Fruit fly (Drosophila melanogaster) whole organism, embryonic: ENCODE results near the gene CG5070.

Source experiments
- Aef1 ChIP-seq: fragments of 200-800 bp; sonication (Bioruptor generic); IDR thresholded peaks from 3 replicates; pipeline ENCODE4 v1.3.6; 2022; ENCODE audit warnings: missing biosample characterization, missing genetic modification characterization
- Antp ChIP-seq: fragments of 200-800 bp; sonication (Bioruptor generic); optimal IDR thresholded peaks from 3 replicates; lab custom pipeline; 2016; ENCODE audit warnings: missing biosample characterization, missing genetic modification characterization
- BEAF-32 ChIP-seq: fragments of 200-800 bp; sonication (Bioruptor generic); optimal IDR thresholded peaks from 3 replicates; lab custom pipeline; 2017; ENCODE audit warnings: missing biosample characterization, missing genetic modification characterization, mild to moderate bottlenecking, moderate library complexity, missing genetic modification reagents
- CG10366 ChIP-seq: fragments of 200-800 bp; sonication (Bioruptor generic); IDR thresholded peaks from 2 replicates; pipeline ENCODE4 v1.3.6; 2022; ENCODE audit warnings: missing biosample characterization, missing genetic modification characterization
- CG12659 ChIP-seq: fragments of 200-800 bp; sonication (Bioruptor generic); optimal IDR thresholded peaks from 3 replicates; lab custom pipeline; 2017; ENCODE audit warnings: mild to moderate bottlenecking, missing biosample characterization, missing genetic modification reagents, missing genetic modification characterization
- CG12744 ChIP-seq: fragments of 200-800 bp; sonication (Bioruptor generic); optimal IDR thresholded peaks from 2 replicates; lab custom pipeline; 2016; ENCODE audit warnings: missing biosample characterization, missing genetic modification characterization
- CG12769 ChIP-seq: fragments of 200-800 bp; sonication (Bioruptor generic); optimal IDR thresholded peaks from 2 replicates; lab custom pipeline; 2019; ENCODE audit warnings: missing biosample characterization, mild to moderate bottlenecking, missing genetic modification characterization, moderate library complexity
- CG13296 ChIP-seq: fragments of 200-800 bp; sonication (Bioruptor generic); optimal IDR thresholded peaks from 3 replicates; lab custom pipeline; 2018; ENCODE audit warnings: missing biosample characterization, mild to moderate bottlenecking, missing genetic modification characterization
- CG13775 ChIP-seq: fragments of 200-800 bp; sonication (Bioruptor generic); optimal IDR thresholded peaks from 3 replicates; lab custom pipeline; 2017; ENCODE audit warnings: missing biosample characterization, mild to moderate bottlenecking, missing genetic modification characterization
- CG15479 ChIP-seq: fragments of 200-800 bp; sonication (Bioruptor generic); optimal IDR thresholded peaks from 3 replicates; lab custom pipeline; 2019; ENCODE audit warnings: missing biosample characterization, mild to moderate bottlenecking, missing genetic modification characterization, moderate library complexity
- CG16813 ChIP-seq: fragments of 200-800 bp; sonication (Bioruptor generic); IDR thresholded peaks from 3 replicates; pipeline ENCODE4 v1.3.6; 2022; ENCODE audit warnings: missing biosample characterization, missing genetic modification characterization; ENCODE audit not compliant: partially characterized antibody
- CG17186 ChIP-seq: fragments of 200-800 bp; sonication (Bioruptor generic); optimal IDR thresholded peaks from 3 replicates; lab custom pipeline; 2017; ENCODE audit warnings: missing biosample characterization, missing genetic modification reagents, missing genetic modification characterization
- CG2678 ChIP-seq: fragments of 200-800 bp; sonication (Bioruptor generic); optimal IDR thresholded peaks from 3 replicates; lab custom pipeline; 2019; ENCODE audit warnings: missing biosample characterization, mild to moderate bottlenecking, missing genetic modification characterization, moderate library complexity
- CG30020 ChIP-seq: fragments of 200-800 bp; optimal IDR thresholded peaks from 2 replicates; lab custom pipeline; 2019; ENCODE audit warnings: missing biosample characterization, mild to moderate bottlenecking, missing genetic modification characterization, moderate library complexity
- CG31224 ChIP-seq: fragments of 200-800 bp; sonication (Bioruptor generic); IDR thresholded peaks from 2 replicates; pipeline ENCODE4 v1.3.6; 2022; ENCODE audit warnings: missing biosample characterization, missing genetic modification characterization
- CG3407 ChIP-seq: fragments of 200-800 bp; sonication (Bioruptor generic); optimal IDR thresholded peaks from 2 replicates; lab custom pipeline; 2018; ENCODE audit warnings: missing biosample characterization, mild to moderate bottlenecking, missing genetic modification characterization
- CG34376 ChIP-seq: fragments of 200-800 bp; sonication (Bioruptor generic); optimal IDR thresholded peaks from 2 replicates; lab custom pipeline; 2018; ENCODE audit warnings: missing biosample characterization, mild to moderate bottlenecking, missing genetic modification characterization
- CG4820 ChIP-seq: fragments of 200-800 bp; sonication (Bioruptor generic); optimal IDR thresholded peaks from 3 replicates; lab custom pipeline; 2016; ENCODE audit warnings: missing biosample characterization, missing genetic modification characterization
- CG6791 ChIP-seq: fragments of 200-800 bp; sonication (Bioruptor generic); IDR thresholded peaks from 3 replicates; pipeline ENCODE4 v1.3.6; 2022; ENCODE audit warnings: missing biosample characterization, missing genetic modification characterization; ENCODE audit not compliant: partially characterized antibody
- CG7963 ChIP-seq: fragments of 200-800 bp; sonication (Bioruptor generic); IDR thresholded peaks from 3 replicates; pipeline ENCODE4 v1.3.6; 2022; ENCODE audit warnings: missing biosample characterization, missing genetic modification characterization; ENCODE audit not compliant: partially characterized antibody
- CG9876 ChIP-seq: fragments of 200-800 bp; sonication (Bioruptor generic); optimal IDR thresholded peaks from 2 replicates; lab custom pipeline; 2016; ENCODE audit warnings: missing biosample characterization, missing genetic modification characterization
- Camta ChIP-seq: fragments of 200-800 bp; sonication (Bioruptor generic); optimal IDR thresholded peaks from 2 replicates; lab custom pipeline; 2016; ENCODE audit warnings: missing biosample characterization, missing genetic modification characterization
- Dek ChIP-seq: fragments of 200-800 bp; sonication (Bioruptor generic); optimal IDR thresholded peaks from 3 replicates; lab custom pipeline; 2019; ENCODE audit warnings: missing biosample characterization, mild to moderate bottlenecking, missing genetic modification characterization, moderate library complexity
- Dp ChIP-seq: fragments of 200-800 bp; sonication (Bioruptor generic); optimal IDR thresholded peaks from 2 replicates; lab custom pipeline; 2018; ENCODE audit warnings: missing biosample characterization, mild to moderate bottlenecking, missing genetic modification characterization, moderate library complexity
- Drgx ChIP-seq: fragments of 200-800 bp; sonication (Bioruptor generic); IDR thresholded peaks from 2 replicates; pipeline ENCODE4 v1.3.6; 2022; ENCODE audit warnings: missing biosample characterization, missing genetic modification characterization
- Jarid2 ChIP-seq: fragments of 200-800 bp; sonication (Bioruptor generic); optimal IDR thresholded peaks from 3 replicates; lab custom pipeline; 2017; ENCODE audit warnings: mild to moderate bottlenecking, missing biosample characterization, missing genetic modification reagents, missing genetic modification characterization
- NC2α ChIP-seq: fragments of 200-800 bp; sonication (Bioruptor generic); optimal IDR thresholded peaks from 2 replicates; lab custom pipeline; 2016; ENCODE audit warnings: missing biosample characterization, missing genetic modification characterization
- Nf-YA ChIP-seq: fragments of 200-800 bp; sonication (Bioruptor generic); IDR thresholded peaks from 2 replicates; pipeline ENCODE4 v1.3.6; 2022; ENCODE audit warnings: missing biosample characterization, missing genetic modification characterization
- Sry-β ChIP-seq: fragments of 200-800 bp; sonication (Bioruptor generic); optimal IDR thresholded peaks from 2 replicates; lab custom pipeline; 2018; ENCODE audit warnings: missing biosample characterization, mild to moderate bottlenecking, missing genetic modification characterization, moderate library complexity
- ap ChIP-seq: fragments of 200-800 bp; sonication (Bioruptor generic); IDR thresholded peaks from 2 replicates; pipeline ENCODE4 v1.3.6; 2022; ENCODE audit warnings: missing biosample characterization, missing genetic modification characterization
- bab2 ChIP-seq: fragments of 200-800 bp; sonication (Bioruptor generic); optimal IDR thresholded peaks from 2 replicates; lab custom pipeline; 2016; ENCODE audit warnings: missing biosample characterization, missing genetic modification characterization
- bbx ChIP-seq: fragments of 200-800 bp; sonication (Bioruptor generic); IDR thresholded peaks from 2 replicates; pipeline ENCODE4 v1.3.6; 2022; ENCODE audit warnings: missing biosample characterization, missing genetic modification characterization; ENCODE audit not compliant: partially characterized antibody
- bcd ChIP-seq: fragments of 200-800 bp; sonication (Bioruptor generic); optimal IDR thresholded peaks from 2 replicates; lab custom pipeline; 2017; ENCODE audit warnings: missing biosample characterization, mild to moderate bottlenecking, missing genetic modification characterization
- br ChIP-seq: fragments of >200 bp; optimal IDR thresholded peaks from 2 replicates; lab custom pipeline; 2017
- cato ChIP-seq: fragments of 200-800 bp; sonication (Bioruptor generic); optimal IDR thresholded peaks from 2 replicates; lab custom pipeline; 2016; ENCODE audit warnings: missing biosample characterization, missing genetic modification characterization, borderline replicate concordance
- corto ChIP-seq: fragments of 200-800 bp; sonication (Bioruptor generic); optimal IDR thresholded peaks from 2 replicates; lab custom pipeline; 2016; ENCODE audit warnings: missing biosample characterization, mild to moderate bottlenecking, missing genetic modification characterization, moderate library complexity
- dm ChIP-seq: fragments of 200-800 bp; sonication (Bioruptor generic); optimal IDR thresholded peaks from 3 replicates; lab custom pipeline; 2016; ENCODE audit warnings: missing biosample characterization, missing genetic modification characterization
- eyg ChIP-seq: fragments of 200-800 bp; sonication (Bioruptor generic); optimal IDR thresholded peaks from 3 replicates; lab custom pipeline; 2016; ENCODE audit warnings: missing biosample characterization, missing genetic modification characterization
- grn ChIP-seq: fragments of 200-800 bp; sonication (Bioruptor generic); optimal IDR thresholded peaks from 3 replicates; lab custom pipeline; 2017; ENCODE audit warnings: missing biosample characterization, missing genetic modification characterization
- gt ChIP-seq: fragments of 200-800 bp; sonication (Bioruptor generic); IDR thresholded peaks from 2 replicates; pipeline ENCODE4 v1.3.6; 2022; ENCODE audit warnings: missing biosample characterization, missing genetic modification characterization
- h ChIP-seq: fragments of >200 bp; optimal IDR thresholded peaks from 2 replicates; lab custom pipeline; 2017
- inv ChIP-seq: fragments of 200-800 bp; sonication (Bioruptor generic); IDR thresholded peaks from 2 replicates; pipeline ENCODE4 v1.3.6; 2022; ENCODE audit warnings: missing biosample characterization, missing genetic modification characterization; ENCODE audit not compliant: partially characterized antibody
- jumu ChIP-seq: fragments of 200-800 bp; sonication (Bioruptor generic); optimal IDR thresholded peaks from 3 replicates; lab custom pipeline; 2016; ENCODE audit warnings: missing biosample characterization, missing genetic modification characterization
- mld ChIP-seq: fragments of 200-800 bp; sonication (Bioruptor generic); IDR thresholded peaks from 3 replicates; pipeline ENCODE4 v1.3.6; 2022; ENCODE audit warnings: missing biosample characterization, missing genetic modification characterization; ENCODE audit not compliant: partially characterized antibody
- org-1 ChIP-seq: fragments of 200-800 bp; sonication (Bioruptor generic); optimal IDR thresholded peaks from 2 replicates; lab custom pipeline; 2017; ENCODE audit warnings: missing biosample characterization, missing genetic modification characterization
- sim ChIP-seq: fragments of 200-800 bp; sonication (Bioruptor generic); IDR thresholded peaks from 2 replicates; pipeline ENCODE4 v1.3.6; 2022; ENCODE audit warnings: missing biosample characterization, missing genetic modification characterization
- slou ChIP-seq: fragments of 200-800 bp; sonication (Bioruptor generic); optimal IDR thresholded peaks from 3 replicates; lab custom pipeline; 2016; ENCODE audit warnings: missing biosample characterization, missing genetic modification characterization
- tin ChIP-seq: fragments of 200-800 bp; sonication (Bioruptor generic); optimal IDR thresholded peaks from 3 replicates; lab custom pipeline; 2016; ENCODE audit warnings: missing biosample characterization, missing genetic modification characterization
- tio ChIP-seq: fragments of 200-800 bp; sonication (Bioruptor generic); optimal IDR thresholded peaks from 2 replicates; lab custom pipeline; 2017; ENCODE audit warnings: missing biosample characterization, missing genetic modification characterization, inconsistent platforms
- z ChIP-seq: fragments of 200-800 bp; sonication (Bioruptor generic); IDR thresholded peaks from 3 replicates; pipeline ENCODE4 v1.3.6; 2022; ENCODE audit warnings: missing biosample characterization, missing genetic modification characterization
- zfh2 ChIP-seq: fragments of 200-800 bp; sonication (Bioruptor generic); optimal IDR thresholded peaks from 2 replicates; lab custom pipeline; 2016; ENCODE audit warnings: missing biosample characterization, missing genetic modification characterization

CG5070 gene

DNA sequence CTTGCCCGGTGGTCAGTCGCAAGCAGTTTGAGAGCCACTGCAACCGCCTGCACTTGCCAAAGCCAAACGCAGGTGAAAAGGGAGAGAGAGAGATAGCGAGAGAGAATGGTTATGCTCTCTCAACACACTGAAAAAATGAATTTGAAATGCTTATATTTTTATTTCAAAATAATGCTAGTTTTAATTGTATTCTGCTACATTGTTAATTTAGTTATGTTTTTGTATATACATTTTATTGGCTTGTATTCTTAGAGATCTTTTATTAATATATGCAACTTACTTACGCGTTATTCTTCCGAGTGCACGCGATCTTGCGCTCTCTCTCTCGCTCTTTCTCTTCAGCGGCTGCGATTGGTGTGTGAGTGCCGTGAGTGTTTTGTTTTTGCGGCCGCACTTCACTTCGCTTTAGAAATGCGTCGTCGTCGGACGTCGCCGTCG lies 24.4 kb upstream of the CG5070 start (continued):
- TF ChIP-seq br (lab: Kevin White, UChicago) (no peak), CG31224 (GFP tag; lab: Robert Waterston, UW) (peak; percentile 95), tin (GFP tag; lab: Kevin White, UChicago) (peak; percentile 98), CG13296 (GFP tag; lab: Kevin White, UChicago) (peak; percentile 97), eyg (peak; percentile 95), CG17186 (GFP tag; lab: Kevin White, UChicago) (peak; percentile 81), sim (peak; percentile 99), tio (GFP tag; lab: Kevin White, UChicago) (no peak), grn (GFP tag; lab: Kevin White, UChicago) (peak; percentile 88), BEAF-32 (GFP tag; lab: Kevin White, UChicago) (no peak), CG34376 (GFP tag; lab: Kevin White, UChicago) (peak; percentile 85), CG15479 (GFP tag; lab: Kevin White, UChicago) (no peak), org-1 (GFP tag; lab: Kevin White, UChicago) (peak; percentile 79), Camta (peak; percentile 95), CG2678 (peak; percentile 98), Dek (tag; lab: Kevin White, UChicago) (no peak), CG30020 (tag; lab: Kevin White, UChicago) (peak; percentile 86), Drgx (GFP tag; lab: Robert Waterston, UW) (peak; percentile 99), jumu (peak; percentile 90), CG4820 (GFP tag; lab: Kevin White, UChicago) (peak; percentile 97), Antp (GFP tag; lab: Kevin White, UChicago) (peak; percentile 83), CG3407 (no peak), h (lab: Kevin White, UChicago) (no peak), gt (GFP tag; lab: Robert Waterston, UW) (peak; percentile 98), slou (GFP tag; lab: Kevin White, UChicago) (peak; percentile 97), z (GFP tag; lab: Robert Waterston, UW) (peak; percentile 82; the same call in 2 of the 3 replicates), CG9876 (GFP tag; lab: Kevin White, UChicago) (no peak), CG7963 (GFP tag; lab: Robert Waterston, UW) (no peak), zfh2 (GFP tag; lab: Kevin White, UChicago) (no peak), NC2α (GFP tag; lab: Kevin White, UChicago) (no peak), CG10366 (GFP tag; lab: Robert Waterston, UW) (peak; percentile 98), bcd (GFP tag; lab: Kevin White, UChicago) (peak; percentile 98), CG12769 (tag; lab: Kevin White, UChicago) (no peak), bab2 (GFP tag; lab: Kevin White, UChicago) (peak; percentile 98), CG12659 (GFP tag; lab: Kevin White, UChicago) (peak; percentile 39), Jarid2 (GFP tag; lab: Kevin White, UChicago) (peak; percentile 84), CG6791 (GFP tag; lab: Robert Waterston, UW) (no peak), ap (GFP tag; lab: Robert Waterston, UW) (peak; percentile 60), inv (GFP tag; lab: Robert Waterston, UW) (no peak), dm (GFP tag; lab: Kevin White, UChicago) (no peak), Nf-YA (GFP tag; lab: Robert Waterston, UW) (peak; percentile 98), cato (GFP tag; lab: Kevin White, UChicago) (peak; percentile 97), corto (GFP tag; lab: Kevin White, UChicago) (peak; percentile 98), Dp (GFP tag; lab: Kevin White, UChicago) (no peak), CG16813 (GFP tag; lab: Robert Waterston, UW) (no peak), Aef1 (GFP tag; lab: Robert Waterston, UW) (peak; percentile 97), Sry-β (GFP tag; lab: Kevin White, UChicago) (peak; percentile 39), CG12744 (GFP tag; lab: Kevin White, UChicago) (peak; percentile 71), bbx (GFP tag; lab: Robert Waterston, UW) (no peak), CG13775 (GFP tag; lab: Kevin White, UChicago) (peak; percentile 91), mld (GFP tag; lab: Robert Waterston, UW) (no peak)
